Fruit fly (Drosophila melanogaster): Measurements from ENCODE around the gene CG32270.

The CG32270 gene

dm6 chr3L:3159309-3160194 is 49.2 kb downstream of the CG32270 start, which contains the start of the genes ND-30 and CG15812 (continued):
- TF ChIP-seq bcd (GFP tag; optimal IDR thresholded peaks at IDR 0.05) (no peak), CkIIα-i1 (GFP tag; IDR thresholded peaks at IDR 0.05) (no peak), CG13287 (GFP tag; IDR thresholded peaks at IDR 0.05; ENCODE audit: partially characterized antibody) (no peak), Dek (tag; optimal IDR thresholded peaks at IDR 0.05) (no peak), CG3995 (GFP tag; optimal IDR thresholded peaks at IDR 0.05) (peak; percentile 95), NC2α (GFP tag; optimal IDR thresholded peaks at IDR 0.05) (no peak), CG18764 (GFP tag; optimal IDR thresholded peaks at IDR 0.05) (no peak), Oaz (GFP tag; IDR thresholded peaks at IDR 0.05) (no peak), CG12659 (GFP tag; optimal IDR thresholded peaks at IDR 0.05) (peak; percentile 55), CG17802 (tag; optimal IDR thresholded peaks at IDR 0.05) (no peak), Ets97D (GFP tag; optimal IDR thresholded peaks at IDR 0.05) (no peak), CG2120 (GFP tag; optimal IDR thresholded peaks at IDR 0.05) (peak; percentile 7), CG11560 (tag; IDR thresholded peaks at IDR 0.05) (no peak), gem (tag; optimal IDR thresholded peaks at IDR 0.05) (no peak), CG6813 (GFP tag; optimal IDR thresholded peaks at IDR 0.05) (no peak), Taf1 (GFP tag; IDR thresholded peaks at IDR 0.05) (no peak), zfh2 (GFP tag; optimal IDR thresholded peaks at IDR 0.05) (no peak), CG6791 (GFP tag; IDR thresholded peaks at IDR 0.05; ENCODE audit: partially characterized antibody) (no peak), NC2β (GFP tag; optimal IDR thresholded peaks at IDR 0.05) (no peak), pho (GFP tag; optimal IDR thresholded peaks at IDR 0.05) (no peak), CG7928 (GFP tag; optimal IDR thresholded peaks at IDR 0.05) (no peak), CG17186 (GFP tag; optimal IDR thresholded peaks at IDR 0.05) (no peak), Elba2 (GFP tag; optimal IDR thresholded peaks at IDR 0.05) (peak; percentile 95), fd64A (GFP tag; optimal IDR thresholded peaks at IDR 0.05) (no peak), CG32767 (GFP tag; IDR thresholded peaks at IDR 0.05) (no peak), CG4328 (GFP tag; optimal IDR thresholded peaks at IDR 0.05) (no peak), nmo (GFP tag; optimal IDR thresholded peaks at IDR 0.05) (peak; percentile 48), bbx (GFP tag; IDR thresholded peaks at IDR 0.05; ENCODE audit: partially characterized antibody) (no peak), fru (optimal IDR thresholded peaks at IDR 0.05) (no peak), Pdp1 (GFP tag; optimal IDR thresholded peaks at IDR 0.05) (peak in 1 of 2 experiments; percentile 97), CG12104 (GFP tag; optimal IDR thresholded peaks at IDR 0.05) (peak; percentile 14), abd-A (tag; optimal IDR thresholded peaks at IDR 0.05) (no peak), Jarid2 (GFP tag; optimal IDR thresholded peaks at IDR 0.05) (no peak), CG8281 (tag; optimal IDR thresholded peaks at IDR 0.05) (peak; percentile 60), Stat92E (GFP tag; optimal IDR thresholded peaks at IDR 0.05) (peak in 1 of 3 experiments; percentile 43), gt (GFP tag; IDR thresholded peaks at IDR 0.05) (no peak), CG17829 (tag; optimal IDR thresholded peaks at IDR 0.05) (peak; percentile 46), lov (optimal IDR thresholded peaks at IDR 0.05) (no peak), lov (GFP tag; IDR thresholded peaks at IDR 0.05) (no peak), Ssrp (tag; optimal IDR thresholded peaks at IDR 0.05) (peak; percentile 10), dmrt11E (tag; optimal IDR thresholded peaks at IDR 0.05) (peak; percentile 40), CG17385 (GFP tag; optimal IDR thresholded peaks at IDR 0.05) (no peak), btn (GFP tag; optimal IDR thresholded peaks at IDR 0.05) (no peak), CG8765 (GFP tag; IDR thresholded peaks at IDR 0.05) (no peak), dysf (GFP tag; IDR thresholded peaks at IDR 0.05) (no peak), Dip2 (GFP tag; IDR thresholded peaks at IDR 0.05) (no peak), Ada2b (GFP tag; IDR thresholded peaks at IDR 0.05) (no peak), shn (GFP tag; optimal IDR thresholded peaks at IDR 0.05) (no peak), CG10366 (GFP tag; IDR thresholded peaks at IDR 0.05) (no peak)
